Worm (Caenorhabditis elegans) whole organism, L4 larva: Measurements from ENCODE around the gene F02C9.1.

Source experiments
- D1046.2 ChIP-seq: fragments of 200-800 bp; sonication (Bioruptor generic); IDR thresholded peaks from 2 replicates; pipeline ENCODE4 v1.3.6; 2022; ENCODE audit warnings: missing genetic modification characterization, missing compliant biosample characterization
- F10B5.3 ChIP-seq: sonication (generic microtip); optimal IDR thresholded peaks from 2 replicates; lab custom pipeline; 2016; ENCODE audit warnings: mild to moderate bottlenecking, missing genetic modification characterization, missing compliant biosample characterization
- F26F4.8 ChIP-seq: fragments of 200-800 bp; sonication (Bioruptor generic); conservative IDR thresholded peaks from 2 replicates; pipeline ENCODE4 v1.3.6; 2022; ENCODE audit warnings: missing genetic modification characterization, missing compliant biosample characterization
- F44E2.7 ChIP-seq: fragments of 200-800 bp; sonication (Bioruptor generic); IDR thresholded peaks from 2 replicates; pipeline ENCODE4 v2.1.2; 2022; ENCODE audit warnings: missing genetic modification characterization, missing compliant biosample characterization
- F49E8.2 ChIP-seq: sonication (generic microtip); optimal IDR thresholded peaks from 2 replicates; lab custom pipeline; 2016; ENCODE audit warnings: missing compliant biosample characterization, mild to moderate bottlenecking, missing genetic modification characterization, borderline replicate concordance
- Y105C5A.15 ChIP-seq: fragments of 200-800 bp; sonication (Bioruptor generic); IDR thresholded peaks from 2 replicates; pipeline ENCODE4 v1.3.6; 2022; ENCODE audit warnings: missing genetic modification characterization, missing compliant biosample characterization
- Y48G9A.11 ChIP-seq: fragments of 200-800 bp; sonication (Bioruptor generic); IDR thresholded peaks from 2 replicates; pipeline ENCODE4 v1.3.6; 2022; ENCODE audit warnings: missing genetic modification reagents, missing genetic modification characterization, missing compliant biosample characterization
- Y5F2A.4 ChIP-seq: fragments of 200-800 bp; sonication (Bioruptor generic); optimal IDR thresholded peaks from 2 replicates; lab custom pipeline; 2018; ENCODE audit warnings: mild to moderate bottlenecking, missing genetic modification characterization, missing compliant biosample characterization
- Y75B8A.6 ChIP-seq: fragments of 200-800 bp; sonication (Bioruptor generic); IDR thresholded peaks from 2 replicates; pipeline ENCODE4 v1.3.6; 2022; ENCODE audit warnings: missing genetic modification reagents, missing genetic modification characterization, missing compliant biosample characterization
- ZK337.2 ChIP-seq: fragments of 200-800 bp; sonication (Bioruptor generic); IDR thresholded peaks from 2 replicates; pipeline ENCODE4 v1.3.6; 2022; ENCODE audit warnings: missing genetic modification reagents, missing genetic modification characterization, missing compliant biosample characterization
- aly-2 ChIP-seq: sonication (generic microtip); optimal IDR thresholded peaks from 2 replicates; lab custom pipeline; 2018; ENCODE audit warnings: missing biosample characterization, missing genetic modification characterization
- arid-1 ChIP-seq: fragments of 200-800 bp; sonication (Bioruptor generic); conservative IDR thresholded peaks from 2 replicates; pipeline ENCODE4 v1.3.6; 2022; ENCODE audit warnings: missing genetic modification reagents, missing genetic modification characterization, missing compliant biosample characterization
- ceh-44 ChIP-seq: fragments of 200-800 bp; sonication (Bioruptor generic); IDR thresholded peaks from 2 replicates; pipeline ENCODE4 v1.3.6; 2022; ENCODE audit warnings: missing genetic modification reagents, missing genetic modification characterization, missing compliant biosample characterization
- ceh-62 ChIP-seq: sonication (generic microtip); optimal IDR thresholded peaks from 2 replicates; lab custom pipeline; 2017; ENCODE audit warnings: missing biosample characterization, missing genetic modification characterization
- ctbp-1 ChIP-seq: fragments of 200-800 bp; sonication (Bioruptor generic); IDR thresholded peaks from 2 replicates; pipeline ENCODE4 v1.3.6; 2022; ENCODE audit warnings: missing genetic modification reagents, missing genetic modification characterization, missing compliant biosample characterization
- daf-19 ChIP-seq: fragments of 200-800 bp; sonication (Bioruptor generic); conservative IDR thresholded peaks from 2 replicates; pipeline ENCODE4 v1.3.6; 2022; ENCODE audit warnings: missing genetic modification characterization, missing compliant biosample characterization
- daf-8 ChIP-seq: fragments of 200-800 bp; sonication (Bioruptor generic); IDR thresholded peaks from 2 replicates; pipeline ENCODE4 v1.3.6; 2022; ENCODE audit warnings: missing genetic modification characterization, missing compliant biosample characterization
- dmd-6 ChIP-seq: fragments of 200-800 bp; sonication (Bioruptor generic); IDR thresholded peaks from 2 replicates; pipeline ENCODE4 v1.3.6; 2022; ENCODE audit warnings: missing genetic modification reagents, missing genetic modification characterization, missing compliant biosample characterization
- dmd-8 ChIP-seq: fragments of 200-800 bp; sonication (Bioruptor generic); IDR thresholded peaks from 2 replicates; pipeline ENCODE4 v1.3.6; 2022; ENCODE audit warnings: missing genetic modification characterization, missing compliant biosample characterization
- dmd-9 ChIP-seq: fragments of 200-800 bp; sonication (Bioruptor generic); IDR thresholded peaks from 2 replicates; pipeline ENCODE4 v1.3.6; 2022; ENCODE audit warnings: missing genetic modification reagents, missing genetic modification characterization, missing compliant biosample characterization
- dpl-1 ChIP-seq: fragments of 150-350 bp; optimal IDR thresholded peaks from 2 replicates; lab custom pipeline; 2014; ENCODE audit warnings: missing biosample characterization, missing genetic modification reagents, missing genetic modification characterization
- duxl-1 ChIP-seq: sonication (generic microtip); optimal IDR thresholded peaks from 2 replicates; lab custom pipeline; 2016; ENCODE audit warnings: mild to moderate bottlenecking, missing genetic modification characterization, moderate library complexity, missing compliant biosample characterization; ENCODE audit not compliant: poor library complexity
- egl-43 ChIP-seq: fragments of 200-800 bp; sonication (Bioruptor generic); IDR thresholded peaks from 2 replicates; pipeline ENCODE4 v1.3.6; 2022; ENCODE audit warnings: missing genetic modification reagents, missing genetic modification characterization, missing compliant biosample characterization
- gei-8 ChIP-seq: fragments of 200-800 bp; sonication (Bioruptor generic); optimal IDR thresholded peaks from 2 replicates; lab custom pipeline; 2018; ENCODE audit warnings: mild to moderate bottlenecking, missing genetic modification characterization, missing compliant biosample characterization
- hif-1 ChIP-seq, 2 experiments: sonication (generic microtip); optimal IDR thresholded peaks; 2 replicates each; lab custom pipeline; 2016 to 2017; ENCODE audit warnings: missing compliant biosample characterization in 2 of 2, missing genetic modification characterization in 2 of 2, missing genetic modification reagents in 2 of 2, missing genotype in 2 of 2, mild to moderate bottlenecking in 1 of 2
- hlh-11 ChIP-seq: fragments of 200-800 bp; sonication (Bioruptor generic); optimal IDR thresholded peaks from 2 replicates; lab custom pipeline; 2018; ENCODE audit warnings: mild to moderate bottlenecking, missing genetic modification characterization, missing compliant biosample characterization
- jun-1 ChIP-seq: fragments of 150-350 bp; optimal IDR thresholded peaks from 2 replicates; lab custom pipeline; 2014; ENCODE audit warnings: missing biosample characterization, missing genetic modification reagents, missing genetic modification characterization
- lim-7 ChIP-seq: fragments of 200-800 bp; sonication (Bioruptor generic); IDR thresholded peaks from 2 replicates; pipeline ENCODE4 v1.3.6; 2022; ENCODE audit warnings: missing genetic modification characterization, missing compliant biosample characterization
- lin-1 ChIP-seq: fragments of 200-800 bp; sonication (Bioruptor generic); IDR thresholded peaks from 2 replicates; pipeline ENCODE4 v1.3.6; 2022; ENCODE audit warnings: missing genetic modification reagents, missing genetic modification characterization, missing compliant biosample characterization
- madf-5 ChIP-seq, 2 experiments: fragments of 200-800 bp; sonication (Bioruptor generic); IDR thresholded peaks; 2 replicates each; pipeline ENCODE4 v1.3.6; 2022; ENCODE audit warnings: missing compliant biosample characterization in 2 of 2, missing genetic modification characterization in 2 of 2
- mdt-29 ChIP-seq: fragments of 200-800 bp; sonication (Bioruptor generic); IDR thresholded peaks from 2 replicates; pipeline ENCODE4 v1.3.6; 2022; ENCODE audit warnings: missing genetic modification reagents, missing genetic modification characterization, missing compliant biosample characterization
- mep-1 ChIP-seq: fragments of 150-350 bp; sonication (generic microtip); optimal IDR thresholded peaks from 3 replicates; lab custom pipeline; 2014; ENCODE audit warnings: missing biosample characterization, missing genetic modification characterization
- nhr-102 ChIP-seq: sonication (generic microtip); optimal IDR thresholded peaks from 2 replicates; lab custom pipeline; 2016; ENCODE audit warnings: mild to moderate bottlenecking, missing genetic modification characterization, moderate library complexity, missing compliant biosample characterization
- nhr-25 ChIP-seq: sonication (generic microtip); optimal IDR thresholded peaks from 2 replicates; lab custom pipeline; 2017; ENCODE audit warnings: missing genetic modification characterization, mild to moderate bottlenecking, missing compliant biosample characterization, antibody characterized with exemption, moderate library complexity, borderline replicate concordance; ENCODE audit not compliant: insufficient read depth
- nhr-28 ChIP-seq: fragments of 150-350 bp; optimal IDR thresholded peaks from 2 replicates; lab custom pipeline; 2014; ENCODE audit warnings: missing biosample characterization, missing genetic modification characterization
- nhr-41 ChIP-seq: fragments of 200-800 bp; sonication (Bioruptor generic); IDR thresholded peaks from 2 replicates; pipeline ENCODE4 v1.3.6; 2022; ENCODE audit warnings: missing genetic modification reagents, missing genetic modification characterization, missing compliant biosample characterization
- nhr-42 ChIP-seq: fragments of 200-800 bp; sonication (Bioruptor generic); IDR thresholded peaks from 2 replicates; pipeline ENCODE4 v1.3.6; 2022; ENCODE audit warnings: missing genetic modification characterization, missing compliant biosample characterization
- nhr-76 ChIP-seq: fragments of 150-350 bp; optimal IDR thresholded peaks from 2 replicates; lab custom pipeline; 2014; ENCODE audit warnings: missing biosample characterization, missing genetic modification characterization
- nhr-77 ChIP-seq: fragments of 150-350 bp; optimal IDR thresholded peaks from 2 replicates; lab custom pipeline; 2014; ENCODE audit warnings: missing biosample characterization, missing genetic modification characterization
- set-16 ChIP-seq: fragments of 200-800 bp; sonication (Bioruptor generic); IDR thresholded peaks from 2 replicates; pipeline ENCODE4 v1.3.6; 2022; ENCODE audit warnings: missing genetic modification reagents, missing genetic modification characterization, missing compliant biosample characterization
- snpc-1.2 ChIP-seq: fragments of 200-800 bp; sonication (Bioruptor generic); IDR thresholded peaks from 2 replicates; pipeline ENCODE4 v1.3.6; 2022; ENCODE audit warnings: missing genetic modification reagents, missing genetic modification characterization, missing compliant biosample characterization
- spr-1 ChIP-seq: sonication (generic microtip); optimal IDR thresholded peaks from 2 replicates; lab custom pipeline; 2016; ENCODE audit warnings: mild to moderate bottlenecking, missing genetic modification characterization, missing compliant biosample characterization
- tra-1 ChIP-seq: fragments of 200-800 bp; sonication (Bioruptor generic); IDR thresholded peaks from 2 replicates; pipeline ENCODE4 v1.3.6; 2022; ENCODE audit warnings: missing genetic modification reagents, missing genetic modification characterization, missing compliant biosample characterization
- unc-130 ChIP-seq: sonication (generic microtip); optimal IDR thresholded peaks from 2 replicates; lab custom pipeline; 2016; ENCODE audit warnings: missing genetic modification reagents, missing genetic modification characterization, missing compliant biosample characterization
- unc-62 ChIP-seq, 3 experiments: fragments of 150-350 bp in 1 of 3; sonication (generic microtip); optimal IDR thresholded peaks in 2 of 3; peaks in 1 of 3; 1 replicate in 1 of 3; 2 replicates in 2 of 3; lab custom pipeline; 2014 to 2017; ENCODE audit warnings: missing biosample characterization in 3 of 3, missing genetic modification characterization in 3 of 3, missing genetic modification reagents in 3 of 3, missing genotype in 1 of 3
- vab-7 ChIP-seq: fragments of 200-800 bp; sonication (Bioruptor generic); IDR thresholded peaks from 2 replicates; pipeline ENCODE4 v1.3.6; 2022; ENCODE audit warnings: missing genetic modification reagents, missing genetic modification characterization, missing compliant biosample characterization
- ztf-7 ChIP-seq: fragments of 150-350 bp; optimal IDR thresholded peaks from 2 replicates; lab custom pipeline; 2014; ENCODE audit warnings: missing biosample characterization, missing genetic modification characterization

F02C9.1 gene

DNA sequence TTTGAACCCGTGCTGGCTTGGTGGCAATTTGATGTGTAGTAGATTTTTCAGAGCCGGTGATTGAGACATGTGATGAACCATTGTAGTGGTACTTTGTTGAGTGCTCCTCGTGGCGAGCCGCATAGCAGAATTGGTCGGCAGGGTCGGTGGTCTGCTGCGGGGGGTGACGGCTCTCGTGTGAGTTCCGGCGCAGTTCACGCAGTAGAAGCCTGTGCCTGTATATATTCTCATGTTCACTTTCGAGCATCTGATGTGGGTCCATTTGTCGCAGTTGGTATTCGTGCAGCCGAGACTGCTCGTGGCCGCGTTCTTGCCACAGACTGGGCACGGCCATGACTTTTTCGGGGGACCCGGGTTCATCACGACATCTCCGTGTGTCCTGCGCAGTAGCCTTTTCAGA, 23.8 kb downstream of the F02C9.1 start:
- TF ChIP-seq set-16 (GFP tag; lab: Robert Waterston, UW) (peak; percentile 62), madf-5 (GFP tag; IDR thresholded peaks at IDR 0.05; lab: Robert Waterston, UW) (no peak)

ce11 chrV:3163143-3163542, 24.6 kb downstream of the F02C9.1 start:
- TF ChIP-seq ZK337.2 (GFP tag; lab: Robert Waterston, UW) (no peak), mdt-29 (GFP tag; lab: Robert Waterston, UW) (peak; percentile 34; the same call in 1 of the 2 replicates), unc-62 (GFP tag; optimal IDR thresholded peaks at IDR 0.05 in 1 of 2; lab: Kevin White, UChicago) (peak in 1 of 2 experiments; percentile 44), unc-62 (tag; optimal IDR thresholded peaks at IDR 0.05; lab: Kevin White, UChicago) (no peak), nhr-42 (GFP tag; lab: Robert Waterston, UW) (no peak), F26F4.8 (peak; percentile 71; the same call in 1 of the 2 replicates), lim-7 (GFP tag; lab: Robert Waterston, UW) (peak; percentile 62; the same call in 1 of the 2 replicates), duxl-1 (no peak), arid-1 (GFP tag; lab: Robert Waterston, UW) (peak; percentile 51; the same call in 1 of the 2 replicates), nhr-76 (tag; lab: Kevin White, UChicago) (no peak), dmd-8 (GFP tag; lab: Robert Waterston, UW) (peak; percentile 82), F49E8.2 (tag; lab: Kevin White, UChicago) (peak; percentile 66), Y5F2A.4 (GFP tag; lab: Kevin White, UChicago) (no peak), F10B5.3 (tag; lab: Kevin White, UChicago) (no peak), ctbp-1 (GFP tag; lab: Robert Waterston, UW) (peak; percentile 47; the same call in 1 of the 2 replicates), ceh-44 (0 out of 2 replicates have a peak, but pooled peaks have one; percentile 16), nhr-77 (tag; lab: Kevin White, UChicago) (no peak), nhr-41 (no peak), aly-2 (tag; lab: Kevin White, UChicago) (no peak), Y48G9A.11 (GFP tag; lab: Robert Waterston, UW) (peak; percentile 61), hlh-11 (tag; lab: Kevin White, UChicago) (no peak), unc-130 (GFP tag; lab: Kevin White, UChicago) (peak; percentile 28), dmd-9 (GFP tag; lab: Robert Waterston, UW) (0 out of 2 replicates have a peak, but pooled peaks have one; percentile 23), F44E2.7 (no peak), egl-43 (GFP tag; lab: Robert Waterston, UW) (peak; percentile 80), set-16 (GFP tag; lab: Robert Waterston, UW) (no peak), D1046.2 (peak; percentile 58; the same call in 1 of the 2 replicates), ceh-62 (tag; lab: Kevin White, UChicago) (no peak), lin-1 (GFP tag; lab: Robert Waterston, UW) (0 out of 2 replicates have a peak, but pooled peaks have one; percentile 42), madf-5 (GFP tag; IDR thresholded peaks at IDR 0.05; lab: Robert Waterston, UW) (peak in 1 of 2 experiments; percentile 31; a peak in 1 of 4 replicates), tra-1 (GFP tag; lab: Robert Waterston, UW) (0 out of 2 replicates have a peak, but pooled peaks have one; percentile 52), hif-1 (tag; optimal IDR thresholded peaks at IDR 0.05; lab: Kevin White, UChicago) (no peak), vab-7 (GFP tag; lab: Robert Waterston, UW) (peak; percentile 63), Y75B8A.6 (GFP tag; lab: Robert Waterston, UW) (0 out of 2 replicates have a peak, but pooled peaks have one; percentile 14), dpl-1 (no peak), snpc-1.2 (GFP tag; lab: Robert Waterston, UW) (peak; percentile 86)

ce11 chrV:3165438-3165837, 26.9 kb downstream of the F02C9.1 start, which contains the start of gene C36C5.14:
TSS of gene C36C5.14 (minus strand) at chrV:3165538.
- TF ChIP-seq nhr-28 (tag; lab: Kevin White, UChicago) (no peak), Y105C5A.15 (no peak), daf-19 (GFP tag; lab: Robert Waterston, UW) (no peak), mep-1 (tag; lab: Kevin White, UChicago) (no peak), F44E2.7 (no peak), unc-130 (GFP tag; lab: Kevin White, UChicago) (no peak), daf-8 (GFP tag; lab: Robert Waterston, UW) (no peak), ztf-7 (tag; lab: Kevin White, UChicago) (no peak), nhr-25 (tag; lab: Kevin White, UChicago) (no peak), jun-1 (tag; lab: Kevin White, UChicago) (no peak), dmd-6 (GFP tag; lab: Robert Waterston, UW) (no peak), ctbp-1 (GFP tag; lab: Robert Waterston, UW) (no peak), gei-8 (GFP tag; lab: Kevin White, UChicago) (no peak), nhr-102 (tag; lab: Kevin White, UChicago) (no peak), spr-1 (tag; lab: Kevin White, UChicago) (no peak)
